Worm (Caenorhabditis elegans) whole organism, L1 larva: ENCODE results near the gene rpl-32.

Experiments
- C04F5.9 ChIP-seq: sonication (generic microtip); optimal IDR thresholded peaks from 2 replicates; lab custom pipeline; 2016; ENCODE audit warnings: missing genetic modification characterization, missing compliant biosample characterization
- C34B4.2 ChIP-seq: sonication (generic microtip); optimal IDR thresholded peaks from 2 replicates; lab custom pipeline; 2017; ENCODE audit warnings: mild to moderate bottlenecking, missing genetic modification characterization, missing compliant biosample characterization
- F16B12.6 ChIP-seq: fragments of 150-350 bp; optimal IDR thresholded peaks from 2 replicates; lab custom pipeline; 2014; ENCODE audit warnings: missing biosample characterization, missing genetic modification characterization
- alr-1 ChIP-seq: fragments of 200-800 bp; sonication (Bioruptor generic); optimal IDR thresholded peaks from 2 replicates; lab custom pipeline; 2018; ENCODE audit warnings: borderline replicate concordance, mild to moderate bottlenecking, missing genetic modification characterization, missing compliant biosample characterization
- aly-2 ChIP-seq: fragments of 150-350 bp; optimal IDR thresholded peaks from 2 replicates; lab custom pipeline; 2014; ENCODE audit warnings: missing biosample characterization, missing genetic modification characterization
- ceh-63 ChIP-seq: fragments of 200-800 bp; sonication (Bioruptor generic); optimal IDR thresholded peaks from 2 replicates; lab custom pipeline; 2018; ENCODE audit warnings: mild to moderate bottlenecking, missing genetic modification characterization, missing compliant biosample characterization
- ceh-8 ChIP-seq: fragments of 200-800 bp; sonication (Bioruptor generic); optimal IDR thresholded peaks from 2 replicates; lab custom pipeline; 2018; ENCODE audit warnings: mild to moderate bottlenecking, missing genetic modification characterization, moderate library complexity, missing compliant biosample characterization
- ceh-82 ChIP-seq, 3 experiments: fragments of 150-350 bp in 1 of 3; sonication (generic microtip) in 2 of 3; optimal IDR thresholded peaks; 2 replicates each; lab custom pipeline; 2014 to 2017; ENCODE audit warnings: missing biosample characterization in 3 of 3, missing genetic modification characterization in 3 of 3
- ceh-88 ChIP-seq: fragments of 200-800 bp; sonication (Bioruptor generic); IDR thresholded peaks from 2 replicates; pipeline ENCODE4 v1.3.6; 2022; ENCODE audit warnings: missing genetic modification characterization, missing compliant biosample characterization
- ceh-90 ChIP-seq: sonication (generic microtip); optimal IDR thresholded peaks from 2 replicates; lab custom pipeline; 2016; ENCODE audit warnings: missing genetic modification characterization, missing compliant biosample characterization
- ces-1 ChIP-seq: fragments of 150-350 bp; optimal IDR thresholded peaks from 2 replicates; lab custom pipeline; 2014; ENCODE audit warnings: missing biosample characterization, missing genetic modification reagents, missing genetic modification characterization
- egl-13 ChIP-seq: sonication (generic microtip); optimal IDR thresholded peaks from 2 replicates; lab custom pipeline; 2016; ENCODE audit warnings: missing genotype, missing genetic modification reagents, missing genetic modification characterization, missing compliant biosample characterization
- egl-27 ChIP-seq, 2 experiments: fragments of 150-350 bp in 1 of 2; sonication (generic microtip); optimal IDR thresholded peaks; 3 replicates each; lab custom pipeline; 2017 to 2018; ENCODE audit warnings: missing biosample characterization in 2 of 2, missing genetic modification characterization in 2 of 2, missing genetic modification reagents in 2 of 2
- elt-2 ChIP-seq: sonication (generic microtip); optimal IDR thresholded peaks from 2 replicates; lab custom pipeline; 2016; ENCODE audit warnings: missing genetic modification characterization, mild to moderate bottlenecking, inconsistent platforms, missing compliant biosample characterization, missing genetic modification reagents
- elt-3 ChIP-seq, 6 experiments: fragments of 150-350 bp in 1 of 6; sonication (generic microtip); optimal IDR thresholded peaks; 2 replicates each; lab custom pipeline; 2017 to 2018; ENCODE audit warnings: missing biosample characterization in 6 of 6, missing genetic modification characterization in 6 of 6, inconsistent platforms in 1 of 6
- fkh-10 ChIP-seq: sonication (generic microtip); optimal IDR thresholded peaks from 2 replicates; lab custom pipeline; 2017; ENCODE audit warnings: missing biosample characterization, missing genetic modification reagents, missing genetic modification characterization
- fkh-4 ChIP-seq: sonication (generic microtip); optimal IDR thresholded peaks from 2 replicates; lab custom pipeline; 2016; ENCODE audit warnings: missing compliant biosample characterization, missing genetic modification characterization, borderline replicate concordance
- fos-1 ChIP-seq: fragments of 150-350 bp; optimal IDR thresholded peaks from 2 replicates; lab custom pipeline; 2014; ENCODE audit warnings: missing biosample characterization, missing genetic modification characterization
- hlh-4 ChIP-seq: sonication (generic microtip); optimal IDR thresholded peaks from 2 replicates; lab custom pipeline; 2016; ENCODE audit warnings: mild to moderate bottlenecking, missing genetic modification characterization, missing compliant biosample characterization
- hpl-2 ChIP-seq: fragments of 150-350 bp; optimal IDR thresholded peaks from 2 replicates; lab custom pipeline; 2014; ENCODE audit warnings: missing biosample characterization, missing genetic modification reagents, missing genetic modification characterization
- lin-13 ChIP-seq: fragments of 150-350 bp; optimal IDR thresholded peaks from 2 replicates; lab custom pipeline; 2014; ENCODE audit warnings: missing biosample characterization, missing genetic modification reagents, missing genetic modification characterization
- lin-14 ChIP-seq: fragments of 200-800 bp; sonication (Bioruptor generic); optimal IDR thresholded peaks from 2 replicates; lab custom pipeline; 2018; ENCODE audit warnings: mild to moderate bottlenecking, missing genetic modification characterization, moderate library complexity, missing compliant biosample characterization
- lin-15B ChIP-seq: fragments of 150-350 bp; sonication (generic microtip); optimal IDR thresholded peaks from 3 replicates; lab custom pipeline; 2014; ENCODE audit warnings: missing biosample characterization, missing genetic modification characterization
- lin-35 ChIP-seq, 2 experiments: fragments of 150-350 bp; optimal IDR thresholded peaks; 2 replicates each; lab custom pipeline; 2014; ENCODE audit warnings: missing biosample characterization in 2 of 2, missing genetic modification characterization in 2 of 2, missing genetic modification reagents in 2 of 2
- lir-3 ChIP-seq: sonication (generic microtip); optimal IDR thresholded peaks from 2 replicates; lab custom pipeline; 2016; ENCODE audit warnings: mild to moderate bottlenecking, missing genetic modification characterization, moderate library complexity, missing compliant biosample characterization; ENCODE audit not compliant: poor library complexity
- mab-9 ChIP-seq: fragments of 200-800 bp; sonication (Bioruptor generic); IDR thresholded peaks from 2 replicates; pipeline ENCODE4 v1.3.6; 2022; ENCODE audit warnings: missing genetic modification reagents, missing genetic modification characterization, missing compliant biosample characterization
- mdl-1 ChIP-seq, 2 experiments: fragments of 150-350 bp; optimal IDR thresholded peaks; 2 replicates each; lab custom pipeline; 2014 to 2017; ENCODE audit warnings: missing biosample characterization in 2 of 2, missing genetic modification characterization in 2 of 2, inconsistent platforms in 1 of 2
- mep-1 ChIP-seq: fragments of 150-350 bp; optimal IDR thresholded peaks from 2 replicates; lab custom pipeline; 2014; ENCODE audit warnings: missing biosample characterization, missing genetic modification characterization
- nhr-11 ChIP-seq: fragments of 150-350 bp; optimal IDR thresholded peaks from 2 replicates; lab custom pipeline; 2014; ENCODE audit warnings: missing biosample characterization, missing genetic modification characterization
- nhr-20 ChIP-seq: sonication (generic microtip); optimal IDR thresholded peaks from 2 replicates; lab custom pipeline; 2016; ENCODE audit warnings: mild to moderate bottlenecking, missing genetic modification characterization, missing compliant biosample characterization
- nhr-237 ChIP-seq: fragments of 150-350 bp; optimal IDR thresholded peaks from 2 replicates; lab custom pipeline; 2014; ENCODE audit warnings: missing biosample characterization, missing genetic modification characterization
- nhr-28 ChIP-seq: fragments of 150-350 bp; optimal IDR thresholded peaks from 2 replicates; lab custom pipeline; 2014; ENCODE audit warnings: missing biosample characterization, missing genetic modification characterization
- nhr-71 ChIP-seq: sonication (generic microtip); optimal IDR thresholded peaks from 2 replicates; lab custom pipeline; 2016; ENCODE audit warnings: mild to moderate bottlenecking, missing genetic modification characterization, moderate library complexity, missing compliant biosample characterization
- nhr-85 ChIP-seq: sonication (generic microtip); peaks from one replicate; lab custom pipeline; 2016; ENCODE audit warnings: missing genetic modification characterization, inconsistent platforms, missing compliant biosample characterization
- pag-3 ChIP-seq: sonication (generic microtip); optimal IDR thresholded peaks from 2 replicates; lab custom pipeline; 2017; ENCODE audit warnings: missing genetic modification characterization, mild to moderate bottlenecking, missing compliant biosample characterization, antibody characterized with exemption, borderline replicate concordance; ENCODE audit not compliant: insufficient read depth
- pax-3 ChIP-seq: fragments of 200-800 bp; sonication (Bioruptor generic); optimal IDR thresholded peaks from 2 replicates; lab custom pipeline; 2018; ENCODE audit warnings: mild to moderate bottlenecking, missing genetic modification characterization, moderate library complexity, missing compliant biosample characterization
- pqm-1 ChIP-seq: sonication (generic microtip); optimal IDR thresholded peaks from 3 replicates; lab custom pipeline; 2017; ENCODE audit warnings: missing biosample characterization, missing genetic modification characterization
- rnt-1 ChIP-seq: sonication (generic microtip); optimal IDR thresholded peaks from 2 replicates; lab custom pipeline; 2016; ENCODE audit warnings: mild to moderate bottlenecking, missing genetic modification characterization, moderate library complexity, missing compliant biosample characterization
- snpc-4 ChIP-seq: fragments of 150-350 bp; optimal IDR thresholded peaks from 2 replicates; lab custom pipeline; 2014; ENCODE audit warnings: missing biosample characterization, missing genetic modification characterization
- snu-23 ChIP-seq: sonication (generic microtip); optimal IDR thresholded peaks from 2 replicates; lab custom pipeline; 2016; ENCODE audit warnings: missing genetic modification characterization, missing compliant biosample characterization
- sptf-1 ChIP-seq: fragments of 150-350 bp; optimal IDR thresholded peaks from 2 replicates; lab custom pipeline; 2014; ENCODE audit warnings: missing biosample characterization, missing genetic modification characterization
- swsn-7 ChIP-seq: sonication (generic microtip); optimal IDR thresholded peaks from 2 replicates; lab custom pipeline; 2016; ENCODE audit warnings: missing genetic modification characterization, missing compliant biosample characterization
- tbx-2 ChIP-seq: sonication (generic microtip); optimal IDR thresholded peaks from 2 replicates; lab custom pipeline; 2016; ENCODE audit warnings: missing genetic modification characterization, missing compliant biosample characterization
- tlp-1 ChIP-seq: fragments of 150-350 bp; optimal IDR thresholded peaks from 2 replicates; lab custom pipeline; 2014; ENCODE audit warnings: missing biosample characterization, missing genetic modification characterization
- unc-130 ChIP-seq: fragments of 150-350 bp; optimal IDR thresholded peaks from 2 replicates; lab custom pipeline; 2017; ENCODE audit warnings: missing biosample characterization, missing genetic modification characterization, inconsistent platforms
- unc-30 ChIP-seq: sonication (generic microtip); optimal IDR thresholded peaks from 2 replicates; lab custom pipeline; 2017; ENCODE audit warnings: missing biosample characterization, missing genetic modification characterization
- unc-62 ChIP-seq: fragments of 150-350 bp; optimal IDR thresholded peaks from 2 replicates; lab custom pipeline; 2014; ENCODE audit warnings: missing biosample characterization, missing genetic modification reagents, missing genetic modification characterization
- vab-15 ChIP-seq: sonication (generic microtip); optimal IDR thresholded peaks from 2 replicates; lab custom pipeline; 2017; ENCODE audit warnings: missing genotype, mild to moderate bottlenecking, missing genetic modification characterization, missing compliant biosample characterization
- xbp-1 ChIP-seq: sonication (generic microtip); optimal IDR thresholded peaks from 2 replicates; lab custom pipeline; 2016; ENCODE audit warnings: missing genetic modification characterization, missing compliant biosample characterization
- zag-1 ChIP-seq: fragments of 150-350 bp; optimal IDR thresholded peaks from 2 replicates; lab custom pipeline; 2014; ENCODE audit warnings: missing biosample characterization, missing genetic modification characterization
- zip-4 ChIP-seq: fragments of 200-800 bp; sonication (Bioruptor generic); optimal IDR thresholded peaks from 2 replicates; lab custom pipeline; 2018; ENCODE audit warnings: mild to moderate bottlenecking, missing genetic modification characterization, moderate library complexity, missing compliant biosample characterization
- ztf-4 ChIP-seq: fragments of 150-350 bp; optimal IDR thresholded peaks from 2 replicates; lab custom pipeline; 2014; ENCODE audit warnings: missing biosample characterization, missing genetic modification characterization

Gene rpl-32

DNA sequence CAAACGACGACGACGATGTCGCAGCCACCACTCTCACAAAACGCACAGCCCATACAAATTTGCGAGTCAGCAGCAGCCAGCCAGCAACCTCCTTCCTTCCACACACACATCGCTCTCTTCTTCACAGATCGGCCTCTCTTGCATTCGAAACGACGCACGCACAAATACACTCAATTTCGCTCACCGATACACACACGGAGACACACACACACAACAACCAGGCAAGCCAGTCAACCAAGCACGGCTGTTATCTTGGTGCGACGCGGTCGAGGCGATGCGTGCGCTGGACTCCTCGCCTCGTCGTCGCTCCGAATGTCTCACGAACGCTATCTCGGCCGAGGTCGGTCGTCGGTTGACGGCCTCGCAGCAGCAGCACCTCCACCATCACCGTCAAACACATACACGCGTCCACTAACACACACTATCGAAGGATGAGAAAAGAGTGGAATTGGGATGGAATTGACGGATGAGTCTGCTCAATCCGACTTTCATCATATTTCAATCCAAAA lies 3.5 kb upstream of the rpl-32 start:
- TF ChIP-seq fos-1 (tag; lab: Kevin White, UChicago) = peak; percentile 88
- TF ChIP-seq hlh-4 (tag; lab: Kevin White, UChicago) = no peak
- peak; percentile 64 for TF ChIP-seq nhr-237
- TF ChIP-seq F16B12.6 = peak; percentile 62
- peak; percentile 80 for TF ChIP-seq ztf-4 (tag; lab: Kevin White, UChicago)
- TF ChIP-seq tbx-2 (tag; lab: Kevin White, UChicago) = peak; percentile 86
- TF ChIP-seq rnt-1 (tag; lab: Kevin White, UChicago) = peak; percentile 73
- no peak for TF ChIP-seq hpl-2 (GFP tag; lab: Kevin White, UChicago)
- TF ChIP-seq ceh-82 (tag; optimal IDR thresholded peaks at IDR 0.05; lab: Kevin White, UChicago) = peak; percentile 70 to 97 (median 76)
- peak; percentile 53 for TF ChIP-seq elt-2 (tag; lab: Kevin White, UChicago)
- peak; percentile 58 for TF ChIP-seq snpc-4 (tag; lab: Kevin White, UChicago)
- no peak for TF ChIP-seq ceh-88 (GFP tag; lab: Robert Waterston, UW)
- TF ChIP-seq fkh-4 (tag; lab: Kevin White, UChicago) = no peak
- peak; percentile 95 for TF ChIP-seq mep-1 (tag; lab: Kevin White, UChicago)
- TF ChIP-seq C04F5.9 (tag; lab: Kevin White, UChicago) = peak; percentile 39
- TF ChIP-seq unc-30 = no peak
- no peak for TF ChIP-seq alr-1 (tag; lab: Kevin White, UChicago)
- peak; percentile 70 to 81 for TF ChIP-seq egl-27 (tag; optimal IDR thresholded peaks at IDR 0.05; lab: Kevin White, UChicago)
- peak in 5 of 6 experiments; percentile 39 to 83 (median 59) for TF ChIP-seq elt-3 (tag; optimal IDR thresholded peaks at IDR 0.05; lab: Kevin White, UChicago)
- TF ChIP-seq pqm-1 (tag; lab: Kevin White, UChicago) = no peak
- peak; percentile 62 for TF ChIP-seq egl-13 (tag; lab: Kevin White, UChicago)
- TF ChIP-seq C34B4.2 (tag; lab: Kevin White, UChicago) = no peak
- TF ChIP-seq xbp-1 (tag; lab: Kevin White, UChicago) = peak; percentile 78
- TF ChIP-seq lir-3 (tag; lab: Kevin White, UChicago) = peak; percentile 57
- peak; percentile 23 for TF ChIP-seq pax-3 (tag; lab: Kevin White, UChicago)
- TF ChIP-seq sptf-1 (tag; lab: Kevin White, UChicago) = no peak
- TF ChIP-seq nhr-71 = peak; percentile 93
- TF ChIP-seq lin-13 = peak; percentile 92
- TF ChIP-seq ces-1 (GFP tag; lab: Kevin White, UChicago) = no peak
- no peak for TF ChIP-seq unc-62
- no peak; the same call in 1 of the 2 replicates for TF ChIP-seq mab-9 (GFP tag; lab: Robert Waterston, UW)
- TF ChIP-seq ceh-90 (tag; lab: Kevin White, UChicago) = no peak
- TF ChIP-seq lin-14 (GFP tag; lab: Kevin White, UChicago) = peak; percentile 97
- peak; percentile 84 for TF ChIP-seq fkh-10 (GFP tag; lab: Kevin White, UChicago)
- TF ChIP-seq ceh-63 = no peak
- TF ChIP-seq lin-35 (GFP tag; optimal IDR thresholded peaks at IDR 0.05; lab: Kevin White, UChicago) = peak; percentile 73 to 86
- TF ChIP-seq ceh-8 (GFP tag; lab: Kevin White, UChicago) = no peak
- TF ChIP-seq nhr-11 (tag; lab: Kevin White, UChicago) = no peak
- TF ChIP-seq nhr-85 (tag; lab: Kevin White, UChicago) = peak; percentile 85
- TF ChIP-seq lin-15B (tag; lab: Kevin White, UChicago) = peak; percentile 68
- no peak for TF ChIP-seq pag-3 (tag; lab: Kevin White, UChicago)
- TF ChIP-seq snu-23 (GFP tag; lab: Kevin White, UChicago) = peak; percentile 95
- TF ChIP-seq nhr-28 (tag; lab: Kevin White, UChicago) = no peak
- TF ChIP-seq unc-130 = peak; percentile 83
- TF ChIP-seq swsn-7 = peak; percentile 91
- TF ChIP-seq zag-1 (tag; lab: Kevin White, UChicago) = no peak
- TF ChIP-seq vab-15 (tag; lab: Kevin White, UChicago) = no peak
- TF ChIP-seq tlp-1 (tag; lab: Kevin White, UChicago) = no peak
- TF ChIP-seq nhr-20 (tag; lab: Kevin White, UChicago) = peak; percentile 90
- TF ChIP-seq zip-4 (GFP tag; lab: Kevin White, UChicago) = peak; percentile 24
- TF ChIP-seq mdl-1 (tag; optimal IDR thresholded peaks at IDR 0.05; lab: Kevin White, UChicago) = peak in 1 of 2 experiments; percentile 93
- peak; percentile 52 for TF ChIP-seq aly-2 (tag; lab: Kevin White, UChicago)
